Worm (Caenorhabditis elegans): ENCODE measurements around the gene ent-7.

The ent-7 gene

DNA sequence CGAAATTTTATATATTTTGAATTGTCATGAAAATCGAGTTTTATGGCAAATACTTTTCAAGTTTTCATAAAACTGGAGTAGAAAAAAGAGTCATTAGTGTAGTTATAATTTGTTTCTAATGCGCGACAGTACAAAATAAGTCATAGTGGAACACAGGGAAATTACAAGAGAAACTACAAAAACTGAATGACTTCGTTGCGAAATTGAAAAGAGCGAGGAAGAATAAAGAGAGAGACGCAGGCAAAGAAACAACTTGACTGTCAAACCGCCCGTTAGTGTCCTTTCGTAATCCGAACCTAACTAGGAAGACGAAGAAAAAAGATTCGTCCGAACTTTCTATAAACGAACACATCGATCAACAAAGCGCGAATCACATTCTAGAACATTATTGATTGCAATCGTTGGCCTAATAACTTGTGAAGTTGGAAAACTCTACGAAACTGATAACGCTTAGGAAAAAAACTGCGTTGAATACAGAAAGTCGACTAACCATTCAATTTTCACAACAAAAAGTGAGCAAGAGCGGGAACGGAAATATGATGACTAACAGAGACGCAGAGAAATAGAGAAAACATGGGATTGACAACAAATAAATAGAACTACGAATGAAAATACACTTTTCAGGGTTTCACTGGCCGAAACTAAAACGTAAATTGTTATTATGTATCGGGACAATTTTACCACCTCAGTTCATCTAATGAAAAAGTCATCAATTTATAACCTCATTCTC lies 23.5 kb upstream of the ent-7 start:
- TF ChIP-seq ref-1 (GFP tag; conservative IDR thresholded peaks at IDR 0.05) (no peak), flt-1 (GFP tag; IDR thresholded peaks at IDR 0.05) (no peak), tab-1 (GFP tag; IDR thresholded peaks at IDR 0.05) (no peak), T22C8.4 (GFP tag; IDR thresholded peaks at IDR 0.05) (no peak)

DNA sequence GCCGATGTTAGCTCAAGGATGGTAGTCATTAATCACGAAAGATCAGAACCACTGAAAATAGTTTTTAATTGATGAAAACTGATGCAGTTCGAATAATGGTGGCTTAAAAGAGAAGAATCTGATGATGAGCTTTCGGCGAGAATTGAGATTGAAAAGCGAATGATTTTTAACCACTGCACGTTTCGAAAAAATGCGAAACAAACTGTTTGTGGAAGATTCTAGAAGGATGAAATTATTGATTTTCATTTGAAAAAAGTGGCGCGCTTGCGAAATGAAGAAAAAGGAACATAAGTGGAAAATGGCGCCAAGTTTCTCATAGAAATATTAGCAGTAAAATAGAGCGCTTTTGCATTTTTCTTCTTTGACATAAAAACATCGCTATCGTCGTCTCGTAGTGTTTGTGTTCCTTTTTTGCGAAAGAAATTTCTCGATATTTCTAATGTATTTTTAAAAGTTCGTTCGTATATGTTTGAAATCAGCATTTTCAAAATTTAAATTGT lies 22.1 kb upstream of the ent-7 start, which contains the start of gene uba-1:
uba-1 (minus strand) TSS at position 51 of the 500 bp plus-strand sequence.
- TF ChIP-seq ztf-23 (GFP tag; IDR thresholded peaks at IDR 0.05) (no peak), tab-1 (GFP tag; IDR thresholded peaks at IDR 0.05) (no peak), flt-1 (GFP tag; IDR thresholded peaks at IDR 0.05) (no peak), ztf-29 (GFP tag; IDR thresholded peaks at IDR 0.05) (no peak), cog-1 (tag; optimal IDR thresholded peaks at IDR 0.05) (no peak), med-1 (GFP tag; optimal IDR thresholded peaks at IDR 0.05; ENCODE audit: insufficient read depth) (no peak), ref-1 (GFP tag; conservative IDR thresholded peaks at IDR 0.05) (no peak), T22C8.4 (GFP tag; IDR thresholded peaks at IDR 0.05) (no peak), klf-2 (GFP tag; conservative IDR thresholded peaks at IDR 0.05) (no peak)

DNA sequence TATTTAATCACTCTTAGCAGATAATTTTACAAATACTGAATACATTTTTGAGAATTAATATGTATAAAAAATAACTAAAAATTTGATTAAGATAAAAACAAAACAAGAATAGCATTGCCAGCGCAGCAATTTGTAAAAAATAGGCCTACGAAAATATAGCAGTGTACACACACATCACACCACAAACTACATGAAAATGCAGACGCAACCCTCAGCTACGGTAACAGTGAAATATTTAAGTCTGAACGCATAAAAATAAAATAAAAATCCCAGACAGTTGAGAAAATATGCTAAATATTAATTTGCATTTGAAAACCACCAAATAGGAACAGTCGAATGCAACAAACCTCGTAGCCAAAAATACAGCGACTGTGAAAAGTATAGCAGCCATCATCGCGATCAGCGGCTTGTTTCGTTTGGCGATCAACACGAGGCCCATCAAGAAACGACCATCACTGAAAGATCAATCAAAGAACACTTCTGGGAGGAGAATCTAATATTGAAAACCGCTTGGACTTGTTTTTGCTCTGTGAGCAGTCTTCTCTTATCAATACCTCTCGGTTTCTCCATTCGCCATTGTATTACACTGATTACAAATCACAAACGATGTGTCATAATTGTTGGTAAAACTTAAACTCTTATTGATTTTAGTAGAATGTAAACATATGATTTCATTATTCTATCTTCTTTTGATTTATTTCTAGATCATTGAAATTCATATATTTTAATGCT lies 18.4 kb upstream of the ent-7 start, which contains the start of gene pyp-1:
pyp-1 (minus strand) TSS at position 439 of the 732 bp plus-strand sequence.
- TF ChIP-seq flt-1 (GFP tag; IDR thresholded peaks at IDR 0.05) (no peak), ztf-29 (GFP tag; IDR thresholded peaks at IDR 0.05) (no peak), cog-1 (tag; optimal IDR thresholded peaks at IDR 0.05) (no peak), T22C8.4 (GFP tag; IDR thresholded peaks at IDR 0.05) (no peak), ref-1 (GFP tag; conservative IDR thresholded peaks at IDR 0.05) (no peak), tab-1 (GFP tag; IDR thresholded peaks at IDR 0.05) (no peak), med-1 (GFP tag; optimal IDR thresholded peaks at IDR 0.05; ENCODE audit: insufficient read depth) (no peak), ztf-23 (GFP tag; IDR thresholded peaks at IDR 0.05) (no peak), klf-2 (GFP tag; conservative IDR thresholded peaks at IDR 0.05) (no peak)

DNA sequence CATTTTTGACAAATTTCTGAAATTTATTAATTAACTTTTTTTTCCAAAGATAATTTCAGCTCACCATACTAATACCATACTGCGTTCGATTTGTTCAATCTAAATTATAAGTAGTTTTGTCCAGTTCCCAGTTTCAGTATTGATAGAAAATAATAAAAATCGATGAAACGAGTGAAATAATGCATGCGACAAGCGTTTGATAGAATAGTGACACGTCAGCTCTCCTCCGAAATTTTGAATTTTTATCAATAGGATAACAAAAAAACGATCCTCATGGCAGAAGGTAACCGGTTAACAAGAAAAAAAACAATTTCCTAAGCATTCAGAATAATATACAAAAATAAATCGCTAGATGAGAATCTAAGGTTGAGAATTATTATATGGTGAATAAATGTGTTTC lies 15.3 kb upstream of the ent-7 start, which contains the start of gene C47E12.3:
C47E12.3 (minus strand) TSS at position 101 of the 400 bp plus-strand sequence.
- TF ChIP-seq ref-1 (GFP tag; conservative IDR thresholded peaks at IDR 0.05): no peak
- no peak for TF ChIP-seq cog-1 (tag; optimal IDR thresholded peaks at IDR 0.05)
- TF ChIP-seq flt-1 (GFP tag; IDR thresholded peaks at IDR 0.05): no peak
- no peak for TF ChIP-seq T22C8.4 (GFP tag; IDR thresholded peaks at IDR 0.05)
- no peak for TF ChIP-seq ztf-23 (GFP tag; IDR thresholded peaks at IDR 0.05)
- no peak for TF ChIP-seq tab-1 (GFP tag; IDR thresholded peaks at IDR 0.05)
- TF ChIP-seq ztf-29 (GFP tag; IDR thresholded peaks at IDR 0.05): no peak
- no peak for TF ChIP-seq klf-2 (GFP tag; conservative IDR thresholded peaks at IDR 0.05)
- no peak for TF ChIP-seq med-1 (GFP tag; optimal IDR thresholded peaks at IDR 0.05; ENCODE audit: insufficient read depth)

ce11 chrIV:10003372-10003771 lies 13.7 kb upstream of the ent-7 start, which contains the start of the genes C47E12.2 and sars-1:
Gene C47E12.2, minus strand, starts transcription at chrIV:10003502.
Gene sars-1, plus strand, starts transcription at chrIV:10003726.
- TF ChIP-seq ztf-29 (GFP tag; IDR thresholded peaks at IDR 0.05) (no peak), flt-1 (GFP tag; IDR thresholded peaks at IDR 0.05) (no peak), T22C8.4 (GFP tag; IDR thresholded peaks at IDR 0.05) (no peak), med-1 (GFP tag; optimal IDR thresholded peaks at IDR 0.05; ENCODE audit: insufficient read depth) (no peak), tab-1 (GFP tag; IDR thresholded peaks at IDR 0.05) (no peak), ref-1 (GFP tag; conservative IDR thresholded peaks at IDR 0.05) (no peak), ztf-23 (GFP tag; IDR thresholded peaks at IDR 0.05) (no peak), klf-2 (GFP tag; conservative IDR thresholded peaks at IDR 0.05) (no peak), cog-1 (tag; optimal IDR thresholded peaks at IDR 0.05) (no peak)

DNA sequence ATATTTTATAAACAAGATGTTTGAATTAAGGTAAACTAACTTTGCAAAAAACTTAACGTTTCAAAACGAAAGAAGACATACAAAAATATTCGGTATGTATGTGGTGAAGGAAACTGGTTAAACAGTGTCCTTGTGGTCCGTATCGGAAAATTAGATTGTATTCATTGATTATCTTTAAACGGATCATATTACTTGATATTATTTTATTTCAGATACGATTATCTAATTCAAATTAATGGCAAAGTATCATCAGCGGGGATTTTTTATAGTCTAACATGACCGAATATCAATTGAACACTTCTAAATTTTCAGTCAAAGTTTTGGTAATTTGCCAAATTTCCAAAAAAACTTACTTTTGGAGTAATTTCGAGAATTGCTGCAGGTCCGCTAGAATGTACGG lies 10.3 kb upstream of the ent-7 start, which contains the start of gene C47E12.13:
C47E12.13 (minus strand) TSS at position 101 of the 400 bp plus-strand sequence.
- TF ChIP-seq cog-1 (tag; optimal IDR thresholded peaks at IDR 0.05): no peak
- TF ChIP-seq T22C8.4 (GFP tag; IDR thresholded peaks at IDR 0.05): no peak
- no peak for TF ChIP-seq tab-1 (GFP tag; IDR thresholded peaks at IDR 0.05)
- no peak for TF ChIP-seq med-1 (GFP tag; optimal IDR thresholded peaks at IDR 0.05; ENCODE audit: insufficient read depth)

DNA sequence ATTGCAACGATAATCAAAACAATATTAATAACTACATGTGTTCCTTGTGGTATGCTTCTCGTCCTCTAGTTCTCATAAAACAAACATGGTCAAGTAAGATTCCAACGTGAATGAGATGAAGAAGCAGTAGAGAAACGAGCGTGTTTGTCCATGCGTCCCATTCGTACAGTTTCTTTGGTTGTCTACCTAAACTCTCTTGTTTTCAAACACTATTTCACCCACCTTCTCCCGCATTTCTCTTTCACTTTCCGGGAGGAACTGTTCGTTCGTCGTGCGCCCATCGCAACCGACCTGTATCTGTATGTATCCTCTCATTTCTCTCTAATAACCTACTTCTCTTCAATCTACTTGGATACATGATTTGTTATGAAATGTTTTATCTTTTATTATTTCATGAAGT lies 9.3 kb upstream of the ent-7 start:
- no peak for TF ChIP-seq ztf-29 (GFP tag; IDR thresholded peaks at IDR 0.05)
- no peak for TF ChIP-seq tab-1 (GFP tag; IDR thresholded peaks at IDR 0.05)
- no peak for TF ChIP-seq med-1 (GFP tag; optimal IDR thresholded peaks at IDR 0.05; ENCODE audit: insufficient read depth)
- no peak for TF ChIP-seq ref-1 (GFP tag; conservative IDR thresholded peaks at IDR 0.05)
- no peak for TF ChIP-seq T22C8.4 (GFP tag; IDR thresholded peaks at IDR 0.05)
- TF ChIP-seq flt-1 (GFP tag; IDR thresholded peaks at IDR 0.05): no peak
- no peak for TF ChIP-seq cog-1 (tag; optimal IDR thresholded peaks at IDR 0.05)
- no peak for TF ChIP-seq ztf-23 (GFP tag; IDR thresholded peaks at IDR 0.05)
- no peak for TF ChIP-seq klf-2 (GFP tag; conservative IDR thresholded peaks at IDR 0.05)

DNA sequence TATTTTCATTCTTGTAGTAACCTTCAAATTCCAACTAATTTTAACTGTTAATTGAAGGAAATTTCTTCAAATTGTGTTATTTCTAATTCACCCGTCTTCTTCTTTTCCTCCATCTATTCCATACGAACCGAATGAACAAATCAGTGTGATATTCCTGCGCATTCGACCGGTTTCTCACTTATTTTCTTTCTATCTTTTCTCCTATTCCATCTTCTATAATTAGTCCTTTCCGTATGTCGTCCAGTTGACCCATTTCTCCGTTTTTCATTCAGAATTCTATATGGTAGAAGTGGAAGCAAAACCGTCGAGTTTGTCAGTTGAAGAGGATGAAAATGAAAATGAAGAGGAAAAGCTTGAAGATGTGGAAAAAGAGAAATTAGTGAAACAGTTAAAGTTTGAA lies 7.5 kb upstream of the ent-7 start, which contains the start of gene magu-4:
magu-4 (plus strand) TSS at position 218 of the 400 bp plus-strand sequence.
- TF ChIP-seq flt-1 (GFP tag; IDR thresholded peaks at IDR 0.05): no peak
- no peak for TF ChIP-seq ztf-23 (GFP tag; IDR thresholded peaks at IDR 0.05)
- TF ChIP-seq ztf-29 (GFP tag; IDR thresholded peaks at IDR 0.05): no peak
- TF ChIP-seq klf-2 (GFP tag; conservative IDR thresholded peaks at IDR 0.05): no peak
- no peak for TF ChIP-seq med-1 (GFP tag; optimal IDR thresholded peaks at IDR 0.05; ENCODE audit: insufficient read depth)
- TF ChIP-seq T22C8.4 (GFP tag; IDR thresholded peaks at IDR 0.05): no peak
- no peak for TF ChIP-seq ref-1 (GFP tag; conservative IDR thresholded peaks at IDR 0.05)
- no peak for TF ChIP-seq cog-1 (tag; optimal IDR thresholded peaks at IDR 0.05)
- TF ChIP-seq tab-1 (GFP tag; IDR thresholded peaks at IDR 0.05): no peak

- TF ChIP-seq med-1 (GFP tag; optimal IDR thresholded peaks at IDR 0.05; ENCODE audit: insufficient read depth) (no peak), ztf-23 (GFP tag; IDR thresholded peaks at IDR 0.05) (no peak), ztf-29 (GFP tag; IDR thresholded peaks at IDR 0.05) (no peak), ref-1 (GFP tag; conservative IDR thresholded peaks at IDR 0.05) (no peak), tab-1 (GFP tag; IDR thresholded peaks at IDR 0.05) (no peak), cog-1 (tag; optimal IDR thresholded peaks at IDR 0.05) (no peak), flt-1 (GFP tag; IDR thresholded peaks at IDR 0.05) (no peak), T22C8.4 (GFP tag; IDR thresholded peaks at IDR 0.05) (no peak), klf-2 (GFP tag; conservative IDR thresholded peaks at IDR 0.05) (no peak)
These were observed 556 bp downstream of the ent-7 start, which contains the start of gene F44D12.2 for ce11 chrIV:10017633-10018032. Gene F44D12.2, minus strand, starts transcription at chrIV:10017733.

Data from whole organism, midembryonic.